Worm (Caenorhabditis elegans): ENCODE results near the gene Y102A5C.36.

ce11 chrV:16951504-16951903 is 24.3 kb upstream of the Y102A5C.36 start, which contains the start of gene clec-238:
- no peak for TF ChIP-seq elt-3 (tag; optimal IDR thresholded peaks at IDR 0.05)
- no peak for TF ChIP-seq nhr-43 (tag; optimal IDR thresholded peaks at IDR 0.05; ENCODE audit: poor library complexity, severe bottlenecking)
- no peak for TF ChIP-seq lin-39 (tag; optimal IDR thresholded peaks at IDR 0.05)
- no peak for TF ChIP-seq zag-1 (tag; optimal IDR thresholded peaks at IDR 0.05)
- no peak for TF ChIP-seq nhr-23 (tag; optimal IDR thresholded peaks at IDR 0.05)
- no peak for TF ChIP-seq pqm-1 (tag; optimal IDR thresholded peaks at IDR 0.05)

Measured in whole organism, L3 larva.